Worm (Caenorhabditis elegans) whole organism, L1 larva: ENCODE data around the gene F22B8.7.

Experiments
- C04F5.9 ChIP-seq: sonication (generic microtip); optimal IDR thresholded peaks from 2 replicates; lab custom pipeline; 2016; ENCODE audit warnings: missing genetic modification characterization, missing compliant biosample characterization
- C16A3.4 ChIP-seq: fragments of 150-350 bp; optimal IDR thresholded peaks from 2 replicates; lab custom pipeline; 2014; ENCODE audit warnings: missing biosample characterization, missing genetic modification characterization
- C34B4.2 ChIP-seq: sonication (generic microtip); optimal IDR thresholded peaks from 2 replicates; lab custom pipeline; 2017; ENCODE audit warnings: mild to moderate bottlenecking, missing genetic modification characterization, missing compliant biosample characterization
- aha-1 ChIP-seq: fragments of 150-350 bp; optimal IDR thresholded peaks from 2 replicates; lab custom pipeline; 2014; ENCODE audit warnings: missing biosample characterization, missing genetic modification characterization
- aly-2 ChIP-seq: fragments of 150-350 bp; optimal IDR thresholded peaks from 2 replicates; lab custom pipeline; 2014; ENCODE audit warnings: missing biosample characterization, missing genetic modification characterization
- ama-1 ChIP-seq: fragments of 150-350 bp; optimal IDR thresholded peaks from 2 replicates; lab custom pipeline; 2014
- ceh-63 ChIP-seq: fragments of 200-800 bp; sonication (Bioruptor generic); optimal IDR thresholded peaks from 2 replicates; lab custom pipeline; 2018; ENCODE audit warnings: mild to moderate bottlenecking, missing genetic modification characterization, missing compliant biosample characterization
- dpl-1 ChIP-seq, 3 experiments: fragments of 150-350 bp in 2 of 3; sonication (generic microtip) in 1 of 3; optimal IDR thresholded peaks; 2 replicates each; lab custom pipeline; 2014 to 2017; ENCODE audit warnings: missing biosample characterization in 3 of 3, missing genetic modification characterization in 3 of 3, missing genetic modification reagents in 3 of 3
- efl-1 ChIP-seq, 4 experiments: fragments of 150-350 bp; optimal IDR thresholded peaks in 3 of 4; peaks in 1 of 4; 1 replicate in 1 of 4; 2 replicates in 3 of 4; lab custom pipeline; 2014; ENCODE audit warnings: missing biosample characterization in 2 of 4, missing genetic modification characterization in 2 of 4, missing genetic modification reagents in 2 of 4
- elt-2 ChIP-seq: sonication (generic microtip); optimal IDR thresholded peaks from 2 replicates; lab custom pipeline; 2016; ENCODE audit warnings: missing genetic modification characterization, mild to moderate bottlenecking, inconsistent platforms, missing compliant biosample characterization, missing genetic modification reagents
- elt-3 ChIP-seq, 6 experiments: fragments of 150-350 bp in 1 of 6; sonication (generic microtip); optimal IDR thresholded peaks; 2 replicates each; lab custom pipeline; 2017 to 2018; ENCODE audit warnings: missing biosample characterization in 6 of 6, missing genetic modification characterization in 6 of 6, inconsistent platforms in 1 of 6
- ets-5 ChIP-seq: fragments of 200-800 bp; sonication (Bioruptor generic); IDR thresholded peaks from 2 replicates; pipeline ENCODE4 v1.3.6; 2022; ENCODE audit warnings: missing genetic modification characterization, missing compliant biosample characterization
- fkh-8 ChIP-seq: sonication (generic microtip); optimal IDR thresholded peaks from 2 replicates; lab custom pipeline; 2016; ENCODE audit warnings: mild to moderate bottlenecking, missing genetic modification characterization, missing compliant biosample characterization
- grh-1 ChIP-seq: fragments of 200-800 bp; sonication (Bioruptor generic); IDR thresholded peaks from 2 replicates; pipeline ENCODE4 v1.3.6; 2022; ENCODE audit warnings: missing genetic modification reagents, missing genetic modification characterization, missing compliant biosample characterization
- hlh-17 ChIP-seq: fragments of 200-800 bp; sonication (Bioruptor generic); optimal IDR thresholded peaks from 2 replicates; lab custom pipeline; 2018; ENCODE audit warnings: missing genetic modification characterization, mild to moderate bottlenecking, missing compliant biosample characterization, moderate library complexity, borderline replicate concordance
- hpl-2 ChIP-seq: fragments of 150-350 bp; optimal IDR thresholded peaks from 2 replicates; lab custom pipeline; 2014; ENCODE audit warnings: missing biosample characterization, missing genetic modification reagents, missing genetic modification characterization
- irx-1 ChIP-seq: sonication (generic microtip); optimal IDR thresholded peaks from 2 replicates; lab custom pipeline; 2016; ENCODE audit warnings: missing genetic modification characterization, missing compliant biosample characterization
- isw-1 ChIP-seq: fragments of 200-800 bp; sonication (Bioruptor generic); IDR thresholded peaks from 2 replicates; pipeline ENCODE4 v1.3.6; 2022; ENCODE audit warnings: missing genetic modification characterization, missing compliant biosample characterization
- lin-14 ChIP-seq: fragments of 200-800 bp; sonication (Bioruptor generic); optimal IDR thresholded peaks from 2 replicates; lab custom pipeline; 2018; ENCODE audit warnings: mild to moderate bottlenecking, missing genetic modification characterization, moderate library complexity, missing compliant biosample characterization
- lin-35 ChIP-seq, 2 experiments: fragments of 150-350 bp; optimal IDR thresholded peaks; 2 replicates each; lab custom pipeline; 2014; ENCODE audit warnings: missing biosample characterization in 2 of 2, missing genetic modification characterization in 2 of 2, missing genetic modification reagents in 2 of 2
- lir-3 ChIP-seq: sonication (generic microtip); optimal IDR thresholded peaks from 2 replicates; lab custom pipeline; 2016; ENCODE audit warnings: mild to moderate bottlenecking, missing genetic modification characterization, moderate library complexity, missing compliant biosample characterization; ENCODE audit not compliant: poor library complexity
- nhr-11 ChIP-seq: fragments of 150-350 bp; optimal IDR thresholded peaks from 2 replicates; lab custom pipeline; 2014; ENCODE audit warnings: missing biosample characterization, missing genetic modification characterization
- nhr-19 ChIP-seq: fragments of 200-800 bp; sonication (Bioruptor generic); conservative IDR thresholded peaks from 2 replicates; pipeline ENCODE4 v1.3.6; 2022; ENCODE audit warnings: missing genetic modification characterization, missing compliant biosample characterization
- nhr-20 ChIP-seq: sonication (generic microtip); optimal IDR thresholded peaks from 2 replicates; lab custom pipeline; 2016; ENCODE audit warnings: mild to moderate bottlenecking, missing genetic modification characterization, missing compliant biosample characterization
- nhr-237 ChIP-seq: fragments of 150-350 bp; optimal IDR thresholded peaks from 2 replicates; lab custom pipeline; 2014; ENCODE audit warnings: missing biosample characterization, missing genetic modification characterization
- nhr-71 ChIP-seq: sonication (generic microtip); optimal IDR thresholded peaks from 2 replicates; lab custom pipeline; 2016; ENCODE audit warnings: mild to moderate bottlenecking, missing genetic modification characterization, moderate library complexity, missing compliant biosample characterization
- nhr-85 ChIP-seq: sonication (generic microtip); peaks from one replicate; lab custom pipeline; 2016; ENCODE audit warnings: missing genetic modification characterization, inconsistent platforms, missing compliant biosample characterization
- pax-3 ChIP-seq: fragments of 200-800 bp; sonication (Bioruptor generic); optimal IDR thresholded peaks from 2 replicates; lab custom pipeline; 2018; ENCODE audit warnings: mild to moderate bottlenecking, missing genetic modification characterization, moderate library complexity, missing compliant biosample characterization
- snu-23 ChIP-seq: sonication (generic microtip); optimal IDR thresholded peaks from 2 replicates; lab custom pipeline; 2016; ENCODE audit warnings: missing genetic modification characterization, missing compliant biosample characterization
- sup-37 ChIP-seq: fragments of 200-800 bp; sonication (Bioruptor generic); optimal IDR thresholded peaks from 2 replicates; lab custom pipeline; 2018; ENCODE audit warnings: mild to moderate bottlenecking, missing genetic modification characterization, missing compliant biosample characterization
- swsn-7 ChIP-seq: sonication (generic microtip); optimal IDR thresholded peaks from 2 replicates; lab custom pipeline; 2016; ENCODE audit warnings: missing genetic modification characterization, missing compliant biosample characterization
- vab-15 ChIP-seq: sonication (generic microtip); optimal IDR thresholded peaks from 2 replicates; lab custom pipeline; 2017; ENCODE audit warnings: missing genotype, mild to moderate bottlenecking, missing genetic modification characterization, missing compliant biosample characterization
- xbp-1 ChIP-seq: sonication (generic microtip); optimal IDR thresholded peaks from 2 replicates; lab custom pipeline; 2016; ENCODE audit warnings: missing genetic modification characterization, missing compliant biosample characterization
- zag-1 ChIP-seq: fragments of 150-350 bp; optimal IDR thresholded peaks from 2 replicates; lab custom pipeline; 2014; ENCODE audit warnings: missing biosample characterization, missing genetic modification characterization
- zip-4 ChIP-seq: fragments of 200-800 bp; sonication (Bioruptor generic); optimal IDR thresholded peaks from 2 replicates; lab custom pipeline; 2018; ENCODE audit warnings: mild to moderate bottlenecking, missing genetic modification characterization, moderate library complexity, missing compliant biosample characterization

F22B8.7 gene

DNA sequence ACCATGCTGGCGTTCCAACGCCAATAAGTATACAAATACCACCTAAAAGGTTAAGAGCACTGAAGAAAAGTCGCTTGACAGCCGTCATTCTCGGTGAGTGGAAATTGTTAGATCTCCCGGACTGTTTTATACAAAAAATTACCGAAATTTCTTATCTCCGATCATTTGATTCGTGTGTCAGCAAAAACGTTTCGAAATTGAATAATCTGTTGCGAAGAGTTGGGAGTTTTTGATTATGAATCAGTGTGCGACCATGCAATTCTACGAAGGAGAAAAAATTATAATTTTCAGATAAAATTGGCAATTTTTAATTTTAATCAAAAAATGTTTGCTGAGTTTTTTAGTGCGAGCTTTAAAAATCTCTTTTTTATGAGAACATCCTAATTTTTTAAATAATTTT is 45.1 kb downstream of the F22B8.7 start, which contains the start of gene clc-11:
TSS of gene clc-11 (minus strand) at position 101 of the 400 bp plus-strand sequence.
- TF ChIP-seq zag-1 (tag; lab: Kevin White, UChicago): no peak
- TF ChIP-seq lin-14 (GFP tag; lab: Kevin White, UChicago): no peak
- no peak for TF ChIP-seq vab-15
- no peak for TF ChIP-seq aha-1 (tag; lab: Kevin White, UChicago)
- TF ChIP-seq xbp-1 (tag; lab: Kevin White, UChicago): no peak
- no peak for TF ChIP-seq hlh-17 (GFP tag; lab: Kevin White, UChicago)
- no peak for TF ChIP-seq swsn-7
- TF ChIP-seq efl-1 (optimal IDR thresholded peaks at IDR 0.05; lab: Kevin White, UChicago): no peak
- TF ChIP-seq efl-1 (GFP tag; optimal IDR thresholded peaks at IDR 0.05 in 1 of 2; lab: Kevin White, UChicago): peak in 1 of 2 experiments; percentile 65
- TF ChIP-seq C34B4.2 (tag; lab: Kevin White, UChicago): no peak
- TF ChIP-seq snu-23 (GFP tag; lab: Kevin White, UChicago): no peak
- TF ChIP-seq elt-2 (tag; lab: Kevin White, UChicago): peak; percentile 10
- no peak for TF ChIP-seq sup-37 (GFP tag; lab: Kevin White, UChicago)
- no peak for TF ChIP-seq isw-1 (GFP tag; lab: Robert Waterston, UW)
- no peak for TF ChIP-seq nhr-71 (tag; lab: Kevin White, UChicago)
- TF ChIP-seq elt-3 (tag; optimal IDR thresholded peaks at IDR 0.05; lab: Kevin White, UChicago): no peak
- no peak for TF ChIP-seq nhr-85 (tag; lab: Kevin White, UChicago)
- TF ChIP-seq ets-5 (GFP tag; lab: Robert Waterston, UW): no peak

DNA sequence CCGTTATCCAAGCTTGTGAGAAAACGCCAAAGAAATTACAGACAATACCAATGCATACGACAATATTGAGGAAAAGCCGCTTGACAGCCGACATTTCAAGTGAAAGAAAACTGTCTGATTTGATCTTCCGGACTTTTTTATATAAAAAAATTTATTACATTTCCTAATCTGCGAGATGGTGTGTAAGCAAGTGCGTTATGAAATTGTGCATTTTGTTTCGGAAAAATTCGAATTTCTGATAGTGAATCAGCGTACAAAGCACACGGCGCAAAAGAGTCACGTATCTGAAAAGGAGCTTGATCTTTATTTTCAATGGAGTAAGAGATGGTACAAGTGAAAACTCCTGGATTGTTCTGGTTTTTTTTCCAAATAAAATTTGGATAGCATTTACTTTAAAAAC is 46.7 kb downstream of the F22B8.7 start, which contains the start of gene clc-32:
TSS of gene clc-32 (minus strand) at position 101 of the 400 bp plus-strand sequence.
- TF ChIP-seq grh-1 (no peak), elt-2 (tag; lab: Kevin White, UChicago) (no peak), swsn-7 (no peak), pax-3 (tag; lab: Kevin White, UChicago) (no peak), irx-1 (tag; lab: Kevin White, UChicago) (no peak), ama-1 (no peak), zip-4 (GFP tag; lab: Kevin White, UChicago) (no peak), ceh-63 (GFP tag; lab: Kevin White, UChicago) (no peak), sup-37 (GFP tag; lab: Kevin White, UChicago) (no peak), lir-3 (tag; lab: Kevin White, UChicago) (no peak), dpl-1 (GFP tag; optimal IDR thresholded peaks at IDR 0.05; lab: Kevin White, UChicago) (no peak), nhr-11 (tag; lab: Kevin White, UChicago) (no peak), aly-2 (tag; lab: Kevin White, UChicago) (no peak), nhr-20 (tag; lab: Kevin White, UChicago) (no peak), C04F5.9 (tag; lab: Kevin White, UChicago) (no peak), C16A3.4 (tag; lab: Kevin White, UChicago) (no peak), nhr-237 (tag; lab: Kevin White, UChicago) (no peak), nhr-19 (no peak), lin-35 (GFP tag; optimal IDR thresholded peaks at IDR 0.05; lab: Kevin White, UChicago) (no peak), lin-14 (GFP tag; lab: Kevin White, UChicago) (no peak)

DNA sequence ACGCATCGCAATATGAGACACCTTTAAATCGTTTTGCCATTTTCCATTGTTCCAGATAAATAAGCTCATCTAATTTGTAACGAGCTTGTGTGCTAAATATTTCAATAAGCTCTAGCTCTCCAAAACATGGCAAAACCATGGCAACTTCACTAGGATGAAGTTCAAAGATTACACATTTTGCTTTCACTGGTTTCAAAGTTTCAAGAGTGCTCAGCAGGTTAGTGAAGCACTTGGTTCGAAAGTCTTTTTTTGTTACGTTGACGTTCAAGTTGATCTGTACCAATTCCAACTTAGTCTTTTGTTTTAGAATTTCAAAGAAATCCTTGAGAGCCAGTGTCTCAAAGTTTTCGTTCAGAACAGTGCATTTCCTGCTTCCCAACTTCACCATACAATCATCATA is 48.0 kb downstream of the F22B8.7 start, which contains the start of gene fbxa-18:
TSS of gene fbxa-18 (plus strand) at position 301 of the 400 bp plus-strand sequence.
- TF ChIP-seq hpl-2 (GFP tag; lab: Kevin White, UChicago) (no peak), vab-15 (no peak), fkh-8 (tag; lab: Kevin White, UChicago) (no peak), lir-3 (tag; lab: Kevin White, UChicago) (no peak), pax-3 (tag; lab: Kevin White, UChicago) (no peak), ets-5 (GFP tag; lab: Robert Waterston, UW) (no peak), nhr-11 (tag; lab: Kevin White, UChicago) (no peak), elt-3 (tag; optimal IDR thresholded peaks at IDR 0.05; lab: Kevin White, UChicago) (no peak)
